Worm (Caenorhabditis elegans) whole organism, L1 larva: ENCODE data around the gene C02E7.7.

Experiments used
- ceh-90 ChIP-seq: sonication (generic microtip); optimal IDR thresholded peaks from 2 replicates; lab custom pipeline; 2016; ENCODE audit warnings: missing genetic modification characterization, missing compliant biosample characterization
- fos-1 ChIP-seq: fragments of 150-350 bp; optimal IDR thresholded peaks from 2 replicates; lab custom pipeline; 2014; ENCODE audit warnings: missing biosample characterization, missing genetic modification characterization
- lin-15B ChIP-seq: fragments of 150-350 bp; sonication (generic microtip); optimal IDR thresholded peaks from 3 replicates; lab custom pipeline; 2014; ENCODE audit warnings: missing biosample characterization, missing genetic modification characterization
- nhr-237 ChIP-seq: fragments of 150-350 bp; optimal IDR thresholded peaks from 2 replicates; lab custom pipeline; 2014; ENCODE audit warnings: missing biosample characterization, missing genetic modification characterization
- pax-3 ChIP-seq: fragments of 200-800 bp; sonication (Bioruptor generic); optimal IDR thresholded peaks from 2 replicates; lab custom pipeline; 2018; ENCODE audit warnings: mild to moderate bottlenecking, missing genetic modification characterization, moderate library complexity, missing compliant biosample characterization
- pqm-1 ChIP-seq: sonication (generic microtip); optimal IDR thresholded peaks from 3 replicates; lab custom pipeline; 2017; ENCODE audit warnings: missing biosample characterization, missing genetic modification characterization
- unc-62 ChIP-seq: fragments of 150-350 bp; optimal IDR thresholded peaks from 2 replicates; lab custom pipeline; 2014; ENCODE audit warnings: missing biosample characterization, missing genetic modification reagents, missing genetic modification characterization

- no peak for TF ChIP-seq pqm-1 (tag; lab: Kevin White, UChicago)
- no peak for TF ChIP-seq unc-62
- TF ChIP-seq nhr-237, result no peak
- no peak for TF ChIP-seq fos-1 (tag; lab: Kevin White, UChicago)
- TF ChIP-seq pax-3 (tag; lab: Kevin White, UChicago), result no peak
- no peak for TF ChIP-seq ceh-90 (tag; lab: Kevin White, UChicago)
- TF ChIP-seq lin-15B (tag; lab: Kevin White, UChicago), result no peak
These were observed 6.1 kb downstream of the C02E7.7 start, which contains the start of gene H23N18.5 for ce11 chrV:4912313-4912712.
